Worm (Caenorhabditis elegans) whole organism, mixed stage, embryonic: ENCODE measurements around the gene mrps-11.

ENCODE experiments used
- ces-1 ChIP-seq: fragments of 150-350 bp; optimal IDR thresholded peaks from 2 replicates; lab custom pipeline; 2014; ENCODE audit warnings: missing biosample characterization, missing genetic modification reagents, missing genetic modification characterization
- elt-3 ChIP-seq: fragments of 150-350 bp; optimal IDR thresholded peaks from 2 replicates; lab custom pipeline; 2014; ENCODE audit warnings: missing biosample characterization, missing genetic modification characterization
- lin-13 ChIP-seq: fragments of 150-350 bp; optimal IDR thresholded peaks from 2 replicates; lab custom pipeline; 2014; ENCODE audit warnings: missing biosample characterization, missing genetic modification characterization
- lsy-2 ChIP-seq: fragments of 150-350 bp; optimal IDR thresholded peaks from 2 replicates; lab custom pipeline; 2014; ENCODE audit warnings: missing biosample characterization, missing genetic modification characterization
- mab-5 ChIP-seq: fragments of 150-350 bp; optimal IDR thresholded peaks from 2 replicates; lab custom pipeline; 2014; ENCODE audit warnings: missing biosample characterization, missing genetic modification characterization
- mep-1 ChIP-seq: fragments of 150-350 bp; optimal IDR thresholded peaks from 2 replicates; lab custom pipeline; 2017; ENCODE audit warnings: missing biosample characterization, missing genetic modification reagents, missing genetic modification characterization, inconsistent platforms
- nhr-12 ChIP-seq: fragments of 150-350 bp; optimal IDR thresholded peaks from 2 replicates; lab custom pipeline; 2014; ENCODE audit warnings: missing biosample characterization, missing genetic modification characterization
- nhr-237 ChIP-seq: fragments of 150-350 bp; optimal IDR thresholded peaks from 2 replicates; lab custom pipeline; 2014; ENCODE audit warnings: missing biosample characterization, missing genetic modification characterization
- pha-4 ChIP-seq: fragments of 150-350 bp; optimal IDR thresholded peaks from 2 replicates; lab custom pipeline; 2018; ENCODE audit warnings: missing biosample characterization, missing genetic modification reagents, missing genetic modification characterization
- unc-39 ChIP-seq: fragments of 150-350 bp; optimal IDR thresholded peaks from 2 replicates; lab custom pipeline; 2014; ENCODE audit warnings: missing biosample characterization, missing genetic modification characterization
- unc-62 ChIP-seq: fragments of 150-350 bp; optimal IDR thresholded peaks from 2 replicates; lab custom pipeline; 2014; ENCODE audit warnings: missing biosample characterization, missing genetic modification reagents, missing genetic modification characterization
- ztf-11 ChIP-seq: fragments of 150-350 bp; optimal IDR thresholded peaks from 2 replicates; lab custom pipeline; 2014; ENCODE audit warnings: missing biosample characterization, missing genetic modification characterization

DNA sequence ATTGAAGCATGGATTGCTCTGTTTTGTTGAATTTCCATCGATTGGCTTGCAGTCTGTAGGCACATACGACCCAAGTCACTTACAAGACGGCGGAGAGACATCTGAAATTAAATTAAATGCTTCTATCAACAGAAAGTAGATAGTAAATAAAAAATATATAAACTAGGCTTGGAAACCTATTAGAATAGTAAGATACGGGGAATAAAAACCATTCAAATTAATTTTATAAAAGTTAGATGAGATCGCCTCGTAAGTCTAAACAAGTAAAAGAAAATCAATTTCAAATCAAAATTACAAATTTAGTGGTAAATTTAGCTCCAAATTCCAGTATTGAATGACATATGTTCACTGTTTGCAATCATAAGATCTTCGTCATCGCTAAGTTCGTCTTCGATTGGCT is at the start of gene mrps-11:
- no peak for TF ChIP-seq lsy-2 (tag; lab: Kevin White, UChicago)
- TF ChIP-seq pha-4 (tag; lab: Kevin White, UChicago) = no peak
- TF ChIP-seq unc-39 (tag; lab: Kevin White, UChicago) = no peak
- TF ChIP-seq mab-5 (tag; lab: Kevin White, UChicago) = no peak
- no peak for TF ChIP-seq elt-3 (tag; lab: Kevin White, UChicago)
- no peak for TF ChIP-seq mep-1
- TF ChIP-seq ces-1 (GFP tag; lab: Kevin White, UChicago) = no peak
- TF ChIP-seq unc-62 (GFP tag; lab: Kevin White, UChicago) = no peak
- no peak for TF ChIP-seq lin-13 (tag; lab: Kevin White, UChicago)
- no peak for TF ChIP-seq nhr-12
- TF ChIP-seq ztf-11 = no peak
- TF ChIP-seq nhr-237 (tag; lab: Kevin White, UChicago) = no peak
